Worm (Caenorhabditis elegans) whole organism, young adult: ENCODE data around the gene F53F4.4.
A peak's percentile ranks its signal among the peaks of the same experiment; 100 is the strongest.

Experiments used
- B0035.1 ChIP-seq: sonication (generic microtip); optimal IDR thresholded peaks from 2 replicates; lab custom pipeline; 2016; ENCODE audit warnings: missing genetic modification characterization, mild to moderate bottlenecking, missing compliant biosample characterization, missing genotype, missing genetic modification reagents
- B0261.1 ChIP-seq: sonication (generic microtip); optimal IDR thresholded peaks from 2 replicates; lab custom pipeline; 2016; ENCODE audit warnings: mild to moderate bottlenecking, missing genetic modification characterization, moderate library complexity, missing compliant biosample characterization
- B0336.3 ChIP-seq: fragments of 200-800 bp; sonication (Bioruptor generic); IDR thresholded peaks from 2 replicates; pipeline ENCODE4 v1.3.6; 2022; ENCODE audit warnings: missing genetic modification characterization, missing compliant biosample characterization
- C17E4.6 ChIP-seq: fragments of 200-800 bp; sonication (Bioruptor generic); IDR thresholded peaks from 2 replicates; pipeline ENCODE4 v1.3.6; 2022; ENCODE audit warnings: missing genetic modification reagents, missing genetic modification characterization, missing compliant biosample characterization
- D2030.7 ChIP-seq: fragments of 200-800 bp; sonication (Bioruptor generic); IDR thresholded peaks from 2 replicates; pipeline ENCODE4 v1.3.6; 2022; ENCODE audit warnings: missing genetic modification reagents, missing genetic modification characterization, missing compliant biosample characterization
- F39B2.1 ChIP-seq: fragments of 200-800 bp; sonication (Bioruptor generic); IDR thresholded peaks from 2 replicates; pipeline ENCODE4 v1.3.6; 2022; ENCODE audit warnings: missing genetic modification reagents, missing genetic modification characterization, missing compliant biosample characterization
- F52B5.7 ChIP-seq: sonication (generic microtip); optimal IDR thresholded peaks from 2 replicates; lab custom pipeline; 2016; ENCODE audit warnings: mild to moderate bottlenecking, missing genetic modification characterization, missing compliant biosample characterization
- F57A8.1 ChIP-seq: fragments of 200-800 bp; sonication (Bioruptor generic); optimal IDR thresholded peaks from 2 replicates; lab custom pipeline; 2018; ENCODE audit warnings: mild to moderate bottlenecking, missing genetic modification characterization, moderate library complexity, missing compliant biosample characterization
- F57C9.4 ChIP-seq: sonication (generic microtip); optimal IDR thresholded peaks from 2 replicates; lab custom pipeline; 2017; ENCODE audit warnings: mild to moderate bottlenecking, missing genetic modification characterization, missing compliant biosample characterization
- K11D2.4 ChIP-seq: fragments of 200-800 bp; sonication (Bioruptor generic); IDR thresholded peaks from 2 replicates; pipeline ENCODE4 v1.3.6; 2022; ENCODE audit warnings: missing genetic modification reagents, missing genetic modification characterization, missing compliant biosample characterization
- K12H6.12 ChIP-seq: fragments of 200-800 bp; sonication (Bioruptor generic); optimal IDR thresholded peaks from 2 replicates; lab custom pipeline; 2018; ENCODE audit warnings: mild to moderate bottlenecking, missing genetic modification characterization, missing compliant biosample characterization
- T07F8.4 ChIP-seq: sonication (generic microtip); optimal IDR thresholded peaks from 2 replicates; lab custom pipeline; 2016; ENCODE audit warnings: mild to moderate bottlenecking, missing genetic modification characterization, moderate library complexity, missing compliant biosample characterization
- T26A5.8 ChIP-seq: sonication (generic microtip); optimal IDR thresholded peaks from 2 replicates; lab custom pipeline; 2016; ENCODE audit warnings: missing genetic modification characterization, missing compliant biosample characterization
- Y95B8A.8 ChIP-seq: fragments of 200-800 bp; sonication (Bioruptor generic); IDR thresholded peaks from 2 replicates; pipeline ENCODE4 v1.3.6; 2022; ENCODE audit warnings: missing genetic modification reagents, missing genetic modification characterization, missing compliant biosample characterization
- aptf-2 ChIP-seq: fragments of 200-800 bp; sonication (Bioruptor generic); conservative IDR thresholded peaks from 2 replicates; pipeline ENCODE4 v1.3.6; 2022; ENCODE audit warnings: missing genetic modification reagents, missing genetic modification characterization, missing compliant biosample characterization
- aptf-3 ChIP-seq: fragments of 200-800 bp; sonication (Bioruptor generic); IDR thresholded peaks from 2 replicates; pipeline ENCODE4 v1.3.6; 2022; ENCODE audit warnings: missing genetic modification characterization, missing compliant biosample characterization
- attf-5 ChIP-seq: fragments of 200-800 bp; sonication (Bioruptor generic); optimal IDR thresholded peaks from 2 replicates; lab custom pipeline; 2018; ENCODE audit warnings: mild to moderate bottlenecking, missing genetic modification characterization, missing compliant biosample characterization
- bed-1 ChIP-seq: fragments of 200-800 bp; sonication (Bioruptor generic); IDR thresholded peaks from 2 replicates; pipeline ENCODE4 v1.3.6; 2022; ENCODE audit warnings: missing genetic modification reagents, missing genetic modification characterization, missing compliant biosample characterization
- cebp-2 ChIP-seq: fragments of 200-800 bp; sonication (Bioruptor generic); IDR thresholded peaks from 2 replicates; pipeline ENCODE4 v1.3.6; 2022; ENCODE audit warnings: missing genetic modification characterization, missing compliant biosample characterization
- ceh-27 ChIP-seq: fragments of 200-800 bp; sonication (Bioruptor generic); optimal IDR thresholded peaks from 2 replicates; lab custom pipeline; 2018; ENCODE audit warnings: mild to moderate bottlenecking, missing genetic modification characterization, moderate library complexity, missing compliant biosample characterization
- ceh-58 ChIP-seq: fragments of 200-800 bp; sonication (Bioruptor generic); IDR thresholded peaks from 2 replicates; pipeline ENCODE4 v1.3.6; 2022; ENCODE audit warnings: missing genetic modification characterization, missing compliant biosample characterization
- ceh-91 ChIP-seq: fragments of 200-800 bp; sonication (Bioruptor generic); IDR thresholded peaks from 2 replicates; pipeline ENCODE4 v1.3.6; 2022; ENCODE audit warnings: missing genetic modification reagents, missing genetic modification characterization, missing compliant biosample characterization
- dpl-1 ChIP-seq: fragments of 150-350 bp; optimal IDR thresholded peaks from 2 replicates; lab custom pipeline; 2014; ENCODE audit warnings: missing biosample characterization, missing genetic modification reagents, missing genetic modification characterization
- egl-18 ChIP-seq: fragments of 200-800 bp; sonication (Bioruptor generic); IDR thresholded peaks from 2 replicates; pipeline ENCODE4 v1.3.6; 2022; ENCODE audit warnings: missing genetic modification reagents, missing genetic modification characterization, missing compliant biosample characterization
- egl-44 ChIP-seq: fragments of 200-800 bp; sonication (Bioruptor generic); IDR thresholded peaks from 2 replicates; pipeline ENCODE4 v1.3.6; 2022; ENCODE audit warnings: missing genetic modification reagents, missing genetic modification characterization, missing compliant biosample characterization
- ets-4 ChIP-seq: fragments of 200-800 bp; sonication (Bioruptor generic); optimal IDR thresholded peaks from 2 replicates; lab custom pipeline; 2018; ENCODE audit warnings: mild to moderate bottlenecking, missing genetic modification characterization, missing compliant biosample characterization
- fkh-3 ChIP-seq: sonication (generic microtip); optimal IDR thresholded peaks from 2 replicates; lab custom pipeline; 2016; ENCODE audit warnings: mild to moderate bottlenecking, missing genetic modification characterization, missing compliant biosample characterization
- hlh-12 ChIP-seq: sonication (generic microtip); optimal IDR thresholded peaks from 2 replicates; lab custom pipeline; 2016; ENCODE audit warnings: missing genetic modification characterization, missing compliant biosample characterization
- hmg-1.2 ChIP-seq: fragments of 200-800 bp; sonication (Bioruptor generic); IDR thresholded peaks from 2 replicates; pipeline ENCODE4 v1.3.6; 2022; ENCODE audit warnings: missing genetic modification reagents, missing genetic modification characterization, missing compliant biosample characterization
- lag-1 ChIP-seq: fragments of 200-800 bp; sonication (Bioruptor generic); IDR thresholded peaks from 2 replicates; pipeline ENCODE4 v1.3.6; 2022; ENCODE audit warnings: missing genetic modification reagents, missing genetic modification characterization, missing compliant biosample characterization
- lin-26 ChIP-seq: fragments of 200-800 bp; sonication (Bioruptor generic); IDR thresholded peaks from 2 replicates; pipeline ENCODE4 v1.3.6; 2022; ENCODE audit warnings: missing genetic modification reagents, missing genetic modification characterization, missing compliant biosample characterization
- lir-1 ChIP-seq: fragments of 200-800 bp; sonication (Bioruptor generic); conservative IDR thresholded peaks from 2 replicates; pipeline ENCODE4 v1.3.6; 2022; ENCODE audit warnings: missing genetic modification reagents, missing genetic modification characterization, missing compliant biosample characterization
- lsl-1 ChIP-seq: fragments of 200-800 bp; sonication (Bioruptor generic); optimal IDR thresholded peaks from 2 replicates; lab custom pipeline; 2018; ENCODE audit warnings: mild to moderate bottlenecking, missing genetic modification characterization, moderate library complexity, missing compliant biosample characterization
- madf-6 ChIP-seq: fragments of 200-800 bp; sonication (Bioruptor generic); IDR thresholded peaks from 2 replicates; pipeline ENCODE4 v1.3.6; 2022; ENCODE audit warnings: missing genetic modification reagents, missing genetic modification characterization, missing compliant biosample characterization
- madf-8 ChIP-seq: fragments of 200-800 bp; sonication (Bioruptor generic); conservative IDR thresholded peaks from 2 replicates; pipeline ENCODE4 v1.3.6; 2022; ENCODE audit warnings: missing genetic modification reagents, missing genetic modification characterization, missing compliant biosample characterization
- mcd-1 ChIP-seq: fragments of 200-800 bp; sonication (Bioruptor generic); IDR thresholded peaks from 2 replicates; pipeline ENCODE4 v1.3.6; 2022; ENCODE audit warnings: missing genetic modification reagents, missing genetic modification characterization, missing compliant biosample characterization
- nfya-2 ChIP-seq: fragments of 200-800 bp; sonication (Bioruptor generic); IDR thresholded peaks from 2 replicates; pipeline ENCODE4 v1.3.6; 2022; ENCODE audit warnings: missing genetic modification reagents, missing genetic modification characterization, missing compliant biosample characterization
- nfyb-1 ChIP-seq: fragments of 200-800 bp; sonication (Bioruptor generic); IDR thresholded peaks from 2 replicates; pipeline ENCODE4 v1.3.6; 2022; ENCODE audit warnings: missing genetic modification reagents, missing genetic modification characterization, missing compliant biosample characterization
- nhr-90 ChIP-seq: sonication (generic microtip); optimal IDR thresholded peaks from 2 replicates; lab custom pipeline; 2016; ENCODE audit warnings: missing genotype, mild to moderate bottlenecking, missing genetic modification characterization, missing compliant biosample characterization
- pha-4 ChIP-seq: fragments of 150-350 bp; sonication (generic microtip); optimal IDR thresholded peaks from 2 replicates; lab custom pipeline; 2014; ENCODE audit warnings: missing biosample characterization, missing genetic modification reagents, missing genetic modification characterization
- rec-8 ChIP-seq, 2 experiments: sonication (generic microtip); optimal IDR thresholded peaks; 2 replicates each; lab custom pipeline; 2016; ENCODE audit warnings: mild to moderate bottlenecking in 2 of 2, missing genetic modification characterization in 2 of 2, missing genetic modification reagents in 2 of 2, missing genotype in 2 of 2, missing biosample characterization in 1 of 2, missing compliant biosample characterization in 1 of 2, moderate library complexity in 1 of 2
- rpc-1 ChIP-seq, 2 experiments: fragments of 150-350 bp in 1 of 2; sonication (generic microtip) in 1 of 2; optimal IDR thresholded peaks; 2 replicates each; lab custom pipeline; 2014 to 2018; ENCODE audit warnings: missing biosample characterization in 1 of 2, missing genetic modification characterization in 1 of 2, missing genetic modification reagents in 1 of 2, missing genotype in 1 of 2
- sdz-38 ChIP-seq: sonication (generic microtip); optimal IDR thresholded peaks from 2 replicates; lab custom pipeline; 2016; ENCODE audit warnings: missing genotype, missing genetic modification characterization, missing compliant biosample characterization
- sea-2 ChIP-seq: fragments of 200-800 bp; sonication (Bioruptor generic); IDR thresholded peaks from 2 replicates; pipeline ENCODE4 v1.3.6; 2022; ENCODE audit warnings: missing genetic modification characterization, missing compliant biosample characterization
- snpc-4 ChIP-seq, 5 experiments: fragments of 150-350 bp in 1 of 5; sonication (generic microtip) in 4 of 5; optimal IDR thresholded peaks; 2 replicates each; lab custom pipeline; 2014 to 2018; ENCODE audit warnings: missing genetic modification characterization in 5 of 5, missing biosample characterization in 3 of 5, antibody characterized with exemption in 2 of 5, mild to moderate bottlenecking in 2 of 5, missing compliant biosample characterization in 2 of 5, missing genotype in 2 of 5, moderate library complexity in 2 of 5, missing genetic modification reagents in 1 of 5
- tbp1 ChIP-seq: fragments of 200-800 bp; sonication (Bioruptor generic); optimal IDR thresholded peaks from 2 replicates; lab custom pipeline; 2018; ENCODE audit warnings: mild to moderate bottlenecking, missing genetic modification characterization, missing compliant biosample characterization
- unc-62 ChIP-seq: fragments of 150-350 bp; optimal IDR thresholded peaks from 2 replicates; lab custom pipeline; 2014; ENCODE audit warnings: missing biosample characterization, missing genetic modification reagents, missing genetic modification characterization
- xnd-1 ChIP-seq: sonication (generic microtip); optimal IDR thresholded peaks from 2 replicates; lab custom pipeline; 2016; ENCODE audit warnings: missing genotype, missing genetic modification reagents, missing genetic modification characterization, missing compliant biosample characterization
- ztf-22 ChIP-seq: fragments of 200-800 bp; sonication (Bioruptor generic); optimal IDR thresholded peaks from 2 replicates; lab custom pipeline; 2018; ENCODE audit warnings: mild to moderate bottlenecking, missing genetic modification characterization, moderate library complexity, missing compliant biosample characterization

Gene F53F4.4

DNA sequence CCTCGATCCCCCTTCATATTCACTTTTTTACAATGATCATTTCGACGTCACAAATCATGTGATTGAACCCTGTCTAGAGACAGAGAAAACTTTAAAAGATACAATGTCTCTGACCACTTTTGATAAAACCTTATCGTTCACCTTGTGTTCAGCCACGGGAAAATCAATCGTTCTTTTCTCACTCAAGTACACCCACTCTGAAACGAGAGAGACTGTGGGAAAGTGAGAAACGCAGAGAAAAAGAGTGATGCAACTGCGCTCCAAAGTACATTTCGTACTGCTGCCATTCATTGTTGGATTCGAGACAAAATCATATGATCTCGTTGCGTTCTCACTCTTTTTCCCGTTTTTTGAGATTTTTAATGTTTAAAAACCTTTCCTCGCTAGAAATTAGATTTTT is 28.0 kb upstream of the F53F4.4 start:
- TF ChIP-seq K12H6.12 (peak; percentile 34), hmg-1.2 (GFP tag; lab: Robert Waterston, UW) (peak; percentile 99), madf-8 (GFP tag; lab: Robert Waterston, UW) (no peak), sdz-38 (tag; lab: Kevin White, UChicago) (no peak), aptf-2 (no peak), cebp-2 (GFP tag; lab: Robert Waterston, UW) (no peak), ceh-58 (GFP tag; lab: Robert Waterston, UW) (no peak), ztf-22 (GFP tag; lab: Kevin White, UChicago) (peak; percentile 5), Y95B8A.8 (GFP tag; lab: Robert Waterston, UW) (peak; percentile 38; the same call in 1 of the 2 replicates), bed-1 (no peak), xnd-1 (tag; lab: Kevin White, UChicago) (no peak), lir-1 (GFP tag; lab: Robert Waterston, UW) (peak; percentile 57; the same call in 1 of the 2 replicates), C17E4.6 (no peak), ets-4 (GFP tag; lab: Kevin White, UChicago) (peak; percentile 68), sea-2 (no peak), T07F8.4 (tag; lab: Kevin White, UChicago) (no peak), lsl-1 (GFP tag; lab: Kevin White, UChicago) (peak; percentile 29), D2030.7 (GFP tag; lab: Robert Waterston, UW) (no peak), tbp1 (GFP tag; lab: Kevin White, UChicago) (peak; percentile 68), dpl-1 (GFP tag; lab: Kevin White, UChicago) (peak; percentile 0), nhr-90 (tag; lab: Kevin White, UChicago) (peak; percentile 56), F57A8.1 (no peak), egl-18 (no peak), rec-8 (tag; optimal IDR thresholded peaks at IDR 0.05; lab: Kevin White, UChicago) (no peak), F52B5.7 (tag; lab: Kevin White, UChicago) (peak; percentile 9), lag-1 (GFP tag; lab: Robert Waterston, UW) (no peak), B0336.3 (GFP tag; lab: Robert Waterston, UW) (peak; percentile 57), ceh-91 (GFP tag; lab: Robert Waterston, UW) (no peak), unc-62 (no peak), K11D2.4 (GFP tag; lab: Robert Waterston, UW) (peak; percentile 65; the same call in 1 of the 2 replicates), pha-4 (tag; lab: Kevin White, UChicago) (peak; percentile 18), snpc-4 (GFP tag; optimal IDR thresholded peaks at IDR 0.05; lab: Kevin White, UChicago) (peak; percentile 19), snpc-4 (tag; optimal IDR thresholded peaks at IDR 0.05; lab: Kevin White, UChicago) (peak in 2 of 4 experiments; percentile 70 to 71), aptf-3 (GFP tag; lab: Robert Waterston, UW) (no peak), B0261.1 (tag; lab: Kevin White, UChicago) (no peak), attf-5 (GFP tag; lab: Kevin White, UChicago) (peak; percentile 92), hlh-12 (tag; lab: Kevin White, UChicago) (no peak), madf-6 (GFP tag; lab: Robert Waterston, UW) (peak; percentile 42; the same call in 1 of the 2 replicates), F39B2.1 (GFP tag; lab: Robert Waterston, UW) (no peak), mcd-1 (GFP tag; lab: Robert Waterston, UW) (peak; percentile 96), nfyb-1 (GFP tag; lab: Robert Waterston, UW) (peak; percentile 80), B0035.1 (no peak), rpc-1 (optimal IDR thresholded peaks at IDR 0.05; lab: Kevin White, UChicago) (no peak), rpc-1 (tag; optimal IDR thresholded peaks at IDR 0.05; lab: Kevin White, UChicago) (no peak), egl-44 (GFP tag; lab: Robert Waterston, UW) (peak; percentile 85), lin-26 (no peak), ceh-27 (GFP tag; lab: Kevin White, UChicago) (peak; percentile 88), F57C9.4 (tag; lab: Kevin White, UChicago) (no peak), fkh-3 (tag; lab: Kevin White, UChicago) (no peak), nfya-2 (no peak), T26A5.8 (no peak)
